Fruit fly (Drosophila melanogaster) whole organism, larva: Measurements from ENCODE around the gene ftz-f1.

Source experiments
- noc ChIP-seq: fragments of 200-800 bp; sonication (Bioruptor generic); optimal IDR thresholded peaks from 3 replicates; lab custom pipeline; 2019; ENCODE audit warnings: missing biosample characterization, mild to moderate bottlenecking, missing genetic modification characterization, moderate library complexity

ftz-f1 gene

dm6 chr3L:18782653-18783052, 18.5 kb downstream of the ftz-f1 start:
- TF ChIP-seq noc (tag; lab: Kevin White, UChicago), result no peak

dm6 chr3L:18781653-18782629, 19.2 kb downstream of the ftz-f1 start:
- no peak for TF ChIP-seq noc (tag; lab: Kevin White, UChicago)

- TF ChIP-seq noc (tag; lab: Kevin White, UChicago), result no peak
These were observed 29.0 kb downstream of the ftz-f1 start for dm6 chr3L:18772014-18772560.

- TF ChIP-seq noc (tag; lab: Kevin White, UChicago), result peak; percentile 70
These were observed 29.8 kb downstream of the ftz-f1 start for dm6 chr3L:18771095-18772013.

- no peak for TF ChIP-seq noc (tag; lab: Kevin White, UChicago)
These were observed 31.3 kb downstream of the ftz-f1 start for dm6 chr3L:18769782-18770181.

dm6 chr3L:18768788-18769707, 32.1 kb downstream of the ftz-f1 start:
- TF ChIP-seq noc (tag; lab: Kevin White, UChicago), result peak; percentile 56

- no peak for TF ChIP-seq noc (tag; lab: Kevin White, UChicago)
These were observed 32.9 kb downstream of the ftz-f1 start for dm6 chr3L:18767950-18768781.

dm6 chr3L:18765657-18766592, 35.2 kb downstream of the ftz-f1 start:
- TF ChIP-seq noc (tag; lab: Kevin White, UChicago), result no peak

dm6 chr3L:18763486-18764436, 37.3 kb downstream of the ftz-f1 start:
- TF ChIP-seq noc (tag; lab: Kevin White, UChicago), result no peak

dm6 chr3L:18761728-18762127, 39.4 kb downstream of the ftz-f1 start:
- TF ChIP-seq noc (tag; lab: Kevin White, UChicago), result no peak

dm6 chr3L:18760421-18761045, 40.6 kb downstream of the ftz-f1 start:
- no peak for TF ChIP-seq noc (tag; lab: Kevin White, UChicago)
